Worm (Caenorhabditis elegans) whole organism, L4/young adult: ENCODE measurements around the gene R07E5.15.

ENCODE experiments used
- dao-5 ChIP-seq: sonication (generic microtip); optimal IDR thresholded peaks from 2 replicates; lab custom pipeline; 2016; ENCODE audit warnings: missing genotype, missing genetic modification characterization, moderate library complexity, missing compliant biosample characterization
- him-1 ChIP-seq: sonication (generic microtip); optimal IDR thresholded peaks from 2 replicates; lab custom pipeline; 2016; ENCODE audit warnings: missing genotype, missing genetic modification reagents, missing genetic modification characterization, missing compliant biosample characterization

DNA sequence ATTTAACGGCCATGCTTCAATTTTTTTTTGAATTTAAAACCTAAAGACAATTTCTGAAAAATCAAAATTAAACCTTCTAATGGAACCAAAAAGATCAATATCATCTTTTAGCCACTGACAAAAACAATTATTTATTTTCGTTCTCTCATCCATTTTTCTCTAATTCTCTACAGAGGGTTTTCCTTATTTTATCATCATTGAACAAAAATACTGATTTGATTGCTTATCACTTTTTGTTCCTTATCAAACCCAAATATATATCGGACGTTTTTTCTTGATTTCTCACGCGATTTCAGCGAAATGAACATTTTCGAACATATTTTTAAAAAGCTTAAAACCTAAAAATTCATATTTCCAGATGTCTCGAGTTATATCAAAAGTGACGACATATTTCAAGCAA, 11.9 kb downstream of the R07E5.15 start, which contains the start of gene mpc-1:
- TF ChIP-seq him-1 (no peak), dao-5 (tag; lab: Kevin White, UChicago) (no peak)
